Worm (Caenorhabditis elegans): Measurements from ENCODE around the gene T23B12.11.

T23B12.11 gene

ce11 chrV:8454995-8455446, at the start of gene T23B12.11:
Gene T23B12.11 (plus strand): TSS chrV:8455396.
- TF ChIP-seq dmd-4 (tag; optimal IDR thresholded peaks at IDR 0.05) (no peak), alr-1 (tag; optimal IDR thresholded peaks at IDR 0.05) (no peak), mdl-1 (tag; optimal IDR thresholded peaks at IDR 0.05) (no peak), sma-3 (GFP tag; optimal IDR thresholded peaks at IDR 0.05) (no peak), nhr-77 (tag; optimal IDR thresholded peaks at IDR 0.05) (no peak), nhr-25 (tag; optimal IDR thresholded peaks at IDR 0.05) (no peak), C34F6.9 (tag; optimal IDR thresholded peaks at IDR 0.05) (no peak), ztf-11 (tag; optimal IDR thresholded peaks at IDR 0.05) (no peak), ama-1 (optimal IDR thresholded peaks at IDR 0.05) (no peak), zag-1 (tag; optimal IDR thresholded peaks at IDR 0.05) (no peak), lin-11 (tag; optimal IDR thresholded peaks at IDR 0.05) (no peak), unc-55 (GFP tag; optimal IDR thresholded peaks at IDR 0.05) (no peak), mab-5 (tag; optimal IDR thresholded peaks at IDR 0.05) (no peak), ztf-1 (GFP tag; conservative IDR thresholded peaks at IDR 0.05) (no peak), aly-2 (tag; optimal IDR thresholded peaks at IDR 0.05) (no peak), unc-62 (GFP tag; optimal IDR thresholded peaks at IDR 0.05) (no peak), ZK546.5 (tag; optimal IDR thresholded peaks at IDR 0.05) (no peak), nhr-11 (tag; optimal IDR thresholded peaks at IDR 0.05) (no peak)

- TF ChIP-seq nhr-25 (tag; optimal IDR thresholded peaks at IDR 0.05) (peak; percentile 24), nhr-12 (tag; optimal IDR thresholded peaks at IDR 0.05) (no peak)
These were observed 49.0 kb upstream of the T23B12.11 start for ce11 chrV:8406155-8406554.

- TF ChIP-seq blmp-1 (tag; optimal IDR thresholded peaks at IDR 0.05; ENCODE audit: insufficient read depth) (peak; percentile 0), nhr-25 (tag; optimal IDR thresholded peaks at IDR 0.05) (peak; percentile 31), R02D3.7 (tag; optimal IDR thresholded peaks at IDR 0.05) (no peak), nhr-129 (tag; optimal IDR thresholded peaks at IDR 0.05) (peak; percentile 66), nhr-21 (tag; optimal IDR thresholded peaks at IDR 0.05) (no peak), sma-9 (GFP tag; optimal IDR thresholded peaks at IDR 0.05) (peak; percentile 13), sma-9 (tag; optimal IDR thresholded peaks at IDR 0.05) (no peak)
These were observed 48.3 kb upstream of the T23B12.11 start for ce11 chrV:8406911-8407310.

- TF ChIP-seq nhr-6 (tag; optimal IDR thresholded peaks at IDR 0.05) (no peak), lsy-2 (tag; optimal IDR thresholded peaks at IDR 0.05) (no peak), nhr-21 (tag; optimal IDR thresholded peaks at IDR 0.05) (peak; percentile 13), nhr-129 (tag; optimal IDR thresholded peaks at IDR 0.05) (no peak), blmp-1 (tag; optimal IDR thresholded peaks at IDR 0.05; ENCODE audit: insufficient read depth) (peak; percentile 78), fos-1 (tag; optimal IDR thresholded peaks at IDR 0.05) (peak; percentile 17)
These were observed 45.6 kb upstream of the T23B12.11 start for ce11 chrV:8409594-8409993.

- TF ChIP-seq blmp-1 (tag; optimal IDR thresholded peaks at IDR 0.05; ENCODE audit: insufficient read depth) (no peak), unc-62 (GFP tag; optimal IDR thresholded peaks at IDR 0.05) (no peak), mbf-1 (tag; optimal IDR thresholded peaks at IDR 0.05) (no peak), ztf-11 (tag; optimal IDR thresholded peaks at IDR 0.05) (no peak), sma-9 (GFP tag; optimal IDR thresholded peaks at IDR 0.05) (no peak), sma-9 (tag; optimal IDR thresholded peaks at IDR 0.05) (no peak), lin-11 (tag; optimal IDR thresholded peaks at IDR 0.05) (no peak), lsy-2 (tag; optimal IDR thresholded peaks at IDR 0.05) (no peak), elt-1 (tag; optimal IDR thresholded peaks at IDR 0.05) (no peak), C34F6.9 (tag; optimal IDR thresholded peaks at IDR 0.05) (no peak)
These were observed 44.8 kb upstream of the T23B12.11 start, which contains the start of gene F52E1.2 for ce11 chrV:8410406-8410805. Gene F52E1.2 (plus strand): TSS chrV:8410595.

- TF ChIP-seq nhr-77 (tag; optimal IDR thresholded peaks at IDR 0.05) (no peak), nhr-25 (tag; optimal IDR thresholded peaks at IDR 0.05) (no peak), nhr-6 (tag; optimal IDR thresholded peaks at IDR 0.05) (no peak), snpc-4 (tag; optimal IDR thresholded peaks at IDR 0.05) (no peak), ztf-1 (GFP tag; conservative IDR thresholded peaks at IDR 0.05) (no peak), lin-13 (GFP tag; optimal IDR thresholded peaks at IDR 0.05) (no peak), elt-3 (tag; optimal IDR thresholded peaks at IDR 0.05) (no peak), unc-39 (tag; optimal IDR thresholded peaks at IDR 0.05) (no peak), fos-1 (tag; optimal IDR thresholded peaks at IDR 0.05) (no peak), mbf-1 (tag; optimal IDR thresholded peaks at IDR 0.05) (no peak), unc-55 (GFP tag; optimal IDR thresholded peaks at IDR 0.05) (no peak), nhr-11 (tag; optimal IDR thresholded peaks at IDR 0.05) (no peak), ZK546.5 (tag; optimal IDR thresholded peaks at IDR 0.05) (no peak), unc-62 (GFP tag; optimal IDR thresholded peaks at IDR 0.05) (no peak), Y55F3AM.14 (GFP tag; optimal IDR thresholded peaks at IDR 0.05) (no peak), nhr-12 (tag; optimal IDR thresholded peaks at IDR 0.05) (no peak), nhr-129 (tag; optimal IDR thresholded peaks at IDR 0.05) (no peak), alr-1 (tag; optimal IDR thresholded peaks at IDR 0.05) (no peak), elt-1 (tag; optimal IDR thresholded peaks at IDR 0.05) (no peak)
These were observed 41.7 kb upstream of the T23B12.11 start, which contains the start of gene vha-18 for ce11 chrV:8413432-8414021. Gene vha-18 (minus strand): TSS chrV:8413482.

All from whole organism, L2 larva.